Worm (Caenorhabditis elegans): Measurements from ENCODE around the gene idpp-12.

DNA sequence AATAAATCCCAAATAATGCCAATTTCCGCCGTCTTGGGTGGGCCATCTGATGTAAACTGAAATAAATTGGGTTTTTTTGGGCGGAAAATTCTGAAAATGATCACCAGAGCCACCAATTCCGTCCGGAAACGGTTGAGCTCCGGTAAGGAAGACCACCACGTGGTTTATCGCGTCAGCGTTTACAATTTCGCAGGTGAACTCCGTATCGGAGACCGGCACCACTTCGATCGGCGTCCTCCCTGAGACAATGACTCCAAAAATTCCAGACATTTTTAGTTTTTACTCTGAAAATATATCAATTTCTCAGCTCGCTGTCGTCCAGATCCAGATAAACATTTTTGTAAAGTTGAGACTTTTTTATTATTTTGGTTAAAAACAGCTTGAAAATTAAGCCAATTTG lies 32.8 kb downstream of the idpp-12 start, which contains the start of gene F42A6.6:
- TF ChIP-seq fkh-4 (tag; optimal IDR thresholded peaks at IDR 0.05; ENCODE audit: borderline replicate concordance) (no peak), fkh-10 (GFP tag; optimal IDR thresholded peaks at IDR 0.05) (no peak), pqm-1 (tag; optimal IDR thresholded peaks at IDR 0.05) (no peak), unc-62 (GFP tag; optimal IDR thresholded peaks at IDR 0.05) (no peak), skn-1 (tag; optimal IDR thresholded peaks at IDR 0.05) (no peak), fos-1 (tag; optimal IDR thresholded peaks at IDR 0.05) (no peak), pax-3 (tag; optimal IDR thresholded peaks at IDR 0.05) (no peak), elt-2 (tag; optimal IDR thresholded peaks at IDR 0.05) (peak; percentile 6), egl-27 (tag; optimal IDR thresholded peaks at IDR 0.05) (no peak)

Measured in whole organism, L1 larva.